Worm (Caenorhabditis elegans) whole organism, young adult: Measurements from ENCODE around the gene ptp-5.1.
A peak's percentile ranks its signal among the peaks of the same experiment; 100 is the strongest.

Experiments used
- B0035.1 ChIP-seq: sonication (generic microtip); optimal IDR thresholded peaks from 2 replicates; lab custom pipeline; 2016; ENCODE audit warnings: missing genetic modification characterization, mild to moderate bottlenecking, missing compliant biosample characterization, missing genotype, missing genetic modification reagents
- B0261.1 ChIP-seq: sonication (generic microtip); optimal IDR thresholded peaks from 2 replicates; lab custom pipeline; 2016; ENCODE audit warnings: mild to moderate bottlenecking, missing genetic modification characterization, moderate library complexity, missing compliant biosample characterization
- D2030.7 ChIP-seq: fragments of 200-800 bp; sonication (Bioruptor generic); IDR thresholded peaks from 2 replicates; pipeline ENCODE4 v1.3.6; 2022; ENCODE audit warnings: missing genetic modification reagents, missing genetic modification characterization, missing compliant biosample characterization
- F23B12.7 ChIP-seq: sonication (generic microtip); optimal IDR thresholded peaks from 2 replicates; lab custom pipeline; 2017; ENCODE audit warnings: missing genetic modification characterization, mild to moderate bottlenecking, missing compliant biosample characterization, antibody characterized with exemption, moderate library complexity; ENCODE audit not compliant: insufficient read depth
- K12H6.12 ChIP-seq: fragments of 200-800 bp; sonication (Bioruptor generic); optimal IDR thresholded peaks from 2 replicates; lab custom pipeline; 2018; ENCODE audit warnings: mild to moderate bottlenecking, missing genetic modification characterization, missing compliant biosample characterization
- Y67H2A.10 ChIP-seq: fragments of 200-800 bp; sonication (Bioruptor generic); conservative IDR thresholded peaks from 2 replicates; pipeline ENCODE4 v1.3.6; 2022; ENCODE audit warnings: missing genetic modification reagents, missing genetic modification characterization, missing compliant biosample characterization
- ceh-100 ChIP-seq: fragments of 200-800 bp; sonication (Bioruptor generic); IDR thresholded peaks from 2 replicates; pipeline ENCODE4 v1.3.6; 2022; ENCODE audit warnings: missing genetic modification reagents, missing genetic modification characterization, missing compliant biosample characterization
- fkh-3 ChIP-seq: sonication (generic microtip); optimal IDR thresholded peaks from 2 replicates; lab custom pipeline; 2016; ENCODE audit warnings: mild to moderate bottlenecking, missing genetic modification characterization, missing compliant biosample characterization
- lsy-27 ChIP-seq: sonication (generic microtip); optimal IDR thresholded peaks from 2 replicates; lab custom pipeline; 2017; ENCODE audit warnings: missing genetic modification characterization, mild to moderate bottlenecking, missing compliant biosample characterization, antibody characterized with exemption, missing genotype, borderline replicate concordance; ENCODE audit not compliant: insufficient read depth
- mcd-1 ChIP-seq: fragments of 200-800 bp; sonication (Bioruptor generic); IDR thresholded peaks from 2 replicates; pipeline ENCODE4 v1.3.6; 2022; ENCODE audit warnings: missing genetic modification reagents, missing genetic modification characterization, missing compliant biosample characterization
- nfya-1 ChIP-seq: sonication (generic microtip); optimal IDR thresholded peaks from 2 replicates; lab custom pipeline; 2017; ENCODE audit warnings: antibody characterized with exemption, missing compliant biosample characterization, missing genetic modification characterization, borderline replicate concordance; ENCODE audit not compliant: insufficient read depth
- snpc-1.1 ChIP-seq: sonication (generic microtip); optimal IDR thresholded peaks from 2 replicates; lab custom pipeline; 2017; ENCODE audit warnings: missing genetic modification characterization, mild to moderate bottlenecking, missing compliant biosample characterization, antibody characterized with exemption, moderate library complexity, missing genotype, missing genetic modification reagents; ENCODE audit not compliant: insufficient read depth
- snpc-1.3 ChIP-seq: sonication (generic microtip); optimal IDR thresholded peaks from 2 replicates; lab custom pipeline; 2017; ENCODE audit warnings: missing genetic modification characterization, mild to moderate bottlenecking, missing compliant biosample characterization, antibody characterized with exemption, moderate library complexity, missing genotype, missing genetic modification reagents; ENCODE audit not compliant: insufficient read depth
- somi-1 ChIP-seq: fragments of 200-800 bp; sonication (Bioruptor generic); optimal IDR thresholded peaks from 2 replicates; lab custom pipeline; 2018; ENCODE audit warnings: mild to moderate bottlenecking, missing genetic modification characterization, missing compliant biosample characterization

ptp-5.1 gene

DNA sequence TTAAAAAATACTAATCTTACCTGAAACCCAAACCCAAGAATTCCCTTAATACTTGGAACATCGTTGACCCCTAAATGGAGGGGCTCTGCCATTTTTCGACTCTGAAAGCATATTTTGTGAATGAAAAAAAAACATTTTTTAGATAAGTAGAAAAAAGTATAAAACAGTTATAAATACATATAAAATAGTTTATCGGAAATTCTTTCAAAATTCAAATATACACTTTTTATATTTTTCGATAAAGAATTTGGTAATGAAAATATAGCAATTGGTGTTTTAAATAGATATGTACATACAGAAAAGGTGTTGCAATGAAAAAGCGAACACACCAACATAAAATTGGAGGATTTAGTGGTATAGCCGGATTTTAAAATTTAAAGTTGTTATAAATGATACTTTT, 49.0 kb downstream of the ptp-5.1 start, which contains the start of gene Y59E9AL.4:
Gene Y59E9AL.4, minus strand, starts transcription at position 101 of the 400 bp plus-strand sequence.
- no peak for TF ChIP-seq D2030.7 (GFP tag; lab: Robert Waterston, UW)
- no peak for TF ChIP-seq nfya-1 (tag; lab: Kevin White, UChicago)
- no peak for TF ChIP-seq B0035.1 (tag; lab: Kevin White, UChicago)
- TF ChIP-seq lsy-27: no peak
- TF ChIP-seq ceh-100 (GFP tag; lab: Robert Waterston, UW): no peak
- no peak for TF ChIP-seq Y67H2A.10
- no peak for TF ChIP-seq snpc-1.3 (tag; lab: Kevin White, UChicago)
- no peak for TF ChIP-seq mcd-1 (GFP tag; lab: Robert Waterston, UW)
- TF ChIP-seq snpc-1.1 (tag; lab: Kevin White, UChicago): no peak
- no peak for TF ChIP-seq K12H6.12 (tag; lab: Kevin White, UChicago)
- TF ChIP-seq F23B12.7: no peak
- TF ChIP-seq, all 124 proteins: peak for 0

DNA sequence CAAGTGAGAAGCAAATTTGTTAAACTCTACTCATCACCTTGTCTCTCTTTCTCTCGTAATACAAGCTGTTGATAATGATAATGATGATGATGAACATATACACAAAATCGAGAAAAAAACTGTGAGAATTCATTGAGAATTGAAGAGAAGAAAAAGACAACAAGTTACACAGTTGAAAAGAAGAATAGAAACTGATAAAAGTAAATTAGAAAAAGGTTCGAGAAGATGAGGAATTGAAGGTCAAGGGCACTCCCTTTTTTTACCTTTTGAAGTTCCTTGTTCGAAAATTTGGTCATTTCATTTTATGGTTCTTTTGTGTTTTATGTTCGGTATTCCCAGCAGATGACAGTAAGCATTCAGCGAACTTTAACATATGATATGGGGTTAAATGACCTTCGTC, 50.2 kb downstream of the ptp-5.1 start:
- peak; percentile 46 for TF ChIP-seq somi-1 (GFP tag; lab: Kevin White, UChicago)
- no peak for TF ChIP-seq fkh-3 (tag; lab: Kevin White, UChicago)
- no peak for TF ChIP-seq B0261.1 (tag; lab: Kevin White, UChicago)
